Worm (Caenorhabditis elegans): ENCODE measurements around the gene R13D7.2.

- no peak for TF ChIP-seq mdl-1 (tag; optimal IDR thresholded peaks at IDR 0.05)
- no peak for TF ChIP-seq nhr-77 (tag; optimal IDR thresholded peaks at IDR 0.05)
- TF ChIP-seq F13H6.1 (tag; optimal IDR thresholded peaks at IDR 0.05), result no peak
- TF ChIP-seq lsy-2 (tag; optimal IDR thresholded peaks at IDR 0.05), result no peak
- no peak for TF ChIP-seq peb-1 (tag; optimal IDR thresholded peaks at IDR 0.05)
- TF ChIP-seq nhr-11 (tag; optimal IDR thresholded peaks at IDR 0.05), result no peak
These were observed 7.5 kb downstream of the R13D7.2 start, which contains the start of gene srw-67 for ce11 chrV:7417018-7417716.
